Fruit fly (Drosophila melanogaster): ENCODE measurements around the gene CG34132.

DNA sequence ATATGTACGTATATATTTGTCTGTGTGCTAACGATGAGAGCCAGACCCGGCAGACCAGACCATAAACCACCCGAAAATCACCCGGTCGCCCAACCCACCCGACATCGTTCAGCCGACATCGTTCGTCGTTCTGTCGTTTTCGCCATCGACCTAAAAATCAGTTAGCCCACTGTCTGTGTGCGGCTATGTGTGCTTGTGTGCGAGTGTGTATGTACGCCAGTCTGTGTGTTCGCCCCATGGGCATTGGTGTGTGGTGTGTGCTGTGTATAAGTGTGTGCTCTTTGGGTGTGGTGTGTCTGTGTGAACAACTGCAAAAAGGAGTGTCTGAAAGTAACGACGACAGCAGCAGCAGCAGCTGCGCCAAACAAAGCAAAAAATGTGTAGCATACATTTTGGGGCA lies 47.9 kb downstream of the CG34132 start:
- no peak for TF ChIP-seq usp (GFP tag; optimal IDR thresholded peaks at IDR 0.05)
- no peak for TF ChIP-seq dsf (GFP tag; optimal IDR thresholded peaks at IDR 0.05; ENCODE audit: borderline replicate concordance)
- no peak for TF ChIP-seq woc (GFP tag; optimal IDR thresholded peaks at IDR 0.05)
- no peak for TF ChIP-seq h (GFP tag; optimal IDR thresholded peaks at IDR 0.05)
- TF ChIP-seq Hr83 (GFP tag; optimal IDR thresholded peaks at IDR 0.05; ENCODE audit: poor library complexity, severe bottlenecking) = no peak
- no peak for TF ChIP-seq OdsH (GFP tag; optimal IDR thresholded peaks at IDR 0.05)
- TF ChIP-seq Myc (optimal IDR thresholded peaks at IDR 0.05) = no peak
- no peak for TF ChIP-seq sv (GFP tag; optimal IDR thresholded peaks at IDR 0.05)
- TF ChIP-seq Hnf4 (GFP tag; optimal IDR thresholded peaks at IDR 0.05) = no peak
- no peak for TF ChIP-seq Dfd (GFP tag; optimal IDR thresholded peaks at IDR 0.05)
- no peak for TF ChIP-seq sage (GFP tag; optimal IDR thresholded peaks at IDR 0.05)
- TF ChIP-seq fru (GFP tag; optimal IDR thresholded peaks at IDR 0.05) = no peak
- no peak for TF ChIP-seq pan (optimal IDR thresholded peaks at IDR 0.05)
- TF ChIP-seq foxo (GFP tag; optimal IDR thresholded peaks at IDR 0.05) = no peak

All from whole organism, wandering third instar larva.